Fruit fly (Drosophila melanogaster) whole organism, embryonic: Measurements from ENCODE around the gene RIOK2.

Experiments
- Aef1 ChIP-seq: fragments of 200-800 bp; sonication (Bioruptor generic); IDR thresholded peaks from 3 replicates; pipeline ENCODE4 v1.3.6; 2022; ENCODE audit warnings: missing biosample characterization, missing genetic modification characterization
- Awh ChIP-seq: fragments of 200-800 bp; sonication (Bioruptor generic); IDR thresholded peaks from 2 replicates; pipeline ENCODE4, ENCODE4 v1.3.6; 2022; ENCODE audit warnings: missing biosample characterization, missing genetic modification characterization
- B-H2 ChIP-seq: fragments of 200-800 bp; sonication (Bioruptor generic); optimal IDR thresholded peaks from 2 replicates; lab custom pipeline; 2018; ENCODE audit warnings: missing biosample characterization, mild to moderate bottlenecking, missing genetic modification characterization
- CG10462 ChIP-seq: fragments of 200-800 bp; sonication (Bioruptor generic); optimal IDR thresholded peaks from 2 replicates; lab custom pipeline; 2016; ENCODE audit warnings: missing biosample characterization, missing genetic modification characterization
- CG11456 ChIP-seq: fragments of 200-800 bp; sonication (Bioruptor generic); IDR thresholded peaks from 3 replicates; pipeline ENCODE4 v1.3.6; 2022; ENCODE audit warnings: missing biosample characterization, missing genetic modification characterization
- CG13775 ChIP-seq: fragments of 200-800 bp; sonication (Bioruptor generic); optimal IDR thresholded peaks from 3 replicates; lab custom pipeline; 2017; ENCODE audit warnings: missing biosample characterization, mild to moderate bottlenecking, missing genetic modification characterization
- CG14014 ChIP-seq: fragments of 200-800 bp; sonication (Bioruptor generic); IDR thresholded peaks from 2 replicates; pipeline ENCODE4 v1.3.6; 2022; ENCODE audit warnings: missing biosample characterization, missing genetic modification characterization
- CG15011 ChIP-seq: fragments of 200-800 bp; sonication (Bioruptor generic); optimal IDR thresholded peaks from 3 replicates; lab custom pipeline; 2018; ENCODE audit warnings: missing biosample characterization, mild to moderate bottlenecking, missing genetic modification characterization
- CG1529 ChIP-seq: fragments of 200-800 bp; sonication (Bioruptor generic); optimal IDR thresholded peaks from 3 replicates; lab custom pipeline; 2018; ENCODE audit warnings: missing biosample characterization, missing genetic modification characterization
- CG17186 ChIP-seq: fragments of 200-800 bp; sonication (Bioruptor generic); optimal IDR thresholded peaks from 3 replicates; lab custom pipeline; 2017; ENCODE audit warnings: missing biosample characterization, missing genetic modification reagents, missing genetic modification characterization
- CG17385 ChIP-seq: fragments of 200-800 bp; sonication (Bioruptor generic); optimal IDR thresholded peaks from 3 replicates; lab custom pipeline; 2018; ENCODE audit warnings: missing biosample characterization, mild to moderate bottlenecking, missing genetic modification characterization
- CG2889 ChIP-seq: fragments of 200-800 bp; sonication (Bioruptor generic); IDR thresholded peaks from 3 replicates; pipeline ENCODE4 v1.3.6; 2022; ENCODE audit warnings: missing biosample characterization, missing genetic modification characterization
- CG31224 ChIP-seq: fragments of 200-800 bp; sonication (Bioruptor generic); IDR thresholded peaks from 2 replicates; pipeline ENCODE4 v1.3.6; 2022; ENCODE audit warnings: missing biosample characterization, missing genetic modification characterization
- CG32772 ChIP-seq: fragments of 200-800 bp; sonication (Bioruptor generic); IDR thresholded peaks from 2 replicates; pipeline ENCODE4 v1.3.6; 2022; ENCODE audit warnings: missing biosample characterization, missing genetic modification characterization
- CG33213 ChIP-seq: fragments of 200-800 bp; sonication (Bioruptor generic); optimal IDR thresholded peaks from 3 replicates; lab custom pipeline; 2016; ENCODE audit warnings: missing biosample characterization, missing genetic modification characterization
- CG3726 ChIP-seq: fragments of 200-800 bp; sonication (Bioruptor generic); IDR thresholded peaks from 3 replicates; pipeline ENCODE4, ENCODE4 v1.3.6; 2022; ENCODE audit warnings: missing biosample characterization, missing genetic modification characterization
- CG3847 ChIP-seq: fragments of 200-800 bp; sonication (Bioruptor generic); IDR thresholded peaks from 2 replicates; pipeline ENCODE4 v1.3.6; 2022; ENCODE audit warnings: missing biosample characterization, missing genetic modification characterization
- CG9437 ChIP-seq: fragments of 200-800 bp; sonication (Bioruptor generic); optimal IDR thresholded peaks from 2 replicates; lab custom pipeline; 2018; ENCODE audit warnings: missing biosample characterization, mild to moderate bottlenecking, missing genetic modification characterization
- CG9876 ChIP-seq: fragments of 200-800 bp; sonication (Bioruptor generic); optimal IDR thresholded peaks from 2 replicates; lab custom pipeline; 2016; ENCODE audit warnings: missing biosample characterization, missing genetic modification characterization
- CHES-1-like ChIP-seq: fragments of 200-800 bp; sonication (Bioruptor generic); optimal IDR thresholded peaks from 2 replicates; lab custom pipeline; 2016; ENCODE audit warnings: missing biosample characterization, missing genetic modification characterization
- CoRest ChIP-seq: fragments of 200-800 bp; sonication (Bioruptor generic); optimal IDR thresholded peaks from 3 replicates; lab custom pipeline; 2018; ENCODE audit warnings: missing biosample characterization, mild to moderate bottlenecking, missing genetic modification characterization, moderate library complexity
- D19B ChIP-seq: fragments of 200-800 bp; sonication (Bioruptor generic); optimal IDR thresholded peaks from 2 replicates; lab custom pipeline; 2017; ENCODE audit warnings: missing biosample characterization, mild to moderate bottlenecking, missing genetic modification characterization
- E2f2 ChIP-seq: fragments of 200-800 bp; sonication (Bioruptor generic); IDR thresholded peaks from 2 replicates; pipeline ENCODE4 v1.3.6; 2022; ENCODE audit warnings: missing biosample characterization, missing genetic modification characterization
- Lhr ChIP-seq: fragments of 200-800 bp; sonication (Bioruptor generic); optimal IDR thresholded peaks from 3 replicates; lab custom pipeline; 2017; ENCODE audit warnings: mild to moderate bottlenecking, missing biosample characterization, missing genetic modification reagents, missing genetic modification characterization
- Mad ChIP-seq: fragments of 200-800 bp; sonication (Bioruptor generic); optimal IDR thresholded peaks from 2 replicates; lab custom pipeline; 2016; ENCODE audit warnings: missing biosample characterization, missing genetic modification characterization
- Max ChIP-seq: fragments of 200-800 bp; sonication (Bioruptor generic); optimal IDR thresholded peaks from 2 replicates; lab custom pipeline; 2016; ENCODE audit warnings: missing biosample characterization, mild to moderate bottlenecking, missing genetic modification characterization
- Meics ChIP-seq: fragments of 200-800 bp; sonication (Bioruptor generic); optimal IDR thresholded peaks from 2 replicates; lab custom pipeline; 2017; ENCODE audit warnings: missing biosample characterization, mild to moderate bottlenecking, missing genetic modification characterization
- Mrtf ChIP-seq: fragments of 200-800 bp; sonication (Bioruptor generic); IDR thresholded peaks from 3 replicates; pipeline ENCODE4 v1.3.6; 2022; ENCODE audit warnings: missing biosample characterization, missing genetic modification characterization
- NK7.1 ChIP-seq: fragments of 200-800 bp; sonication (Bioruptor generic); optimal IDR thresholded peaks from 3 replicates; lab custom pipeline; 2016; ENCODE audit warnings: missing biosample characterization, missing genetic modification characterization
- Nf-YC ChIP-seq: fragments of 200-800 bp; optimal IDR thresholded peaks from 3 replicates; lab custom pipeline; 2019; ENCODE audit warnings: missing biosample characterization, mild to moderate bottlenecking, missing genetic modification characterization, moderate library complexity
- PHDP ChIP-seq: fragments of 200-800 bp; sonication (Bioruptor generic); optimal IDR thresholded peaks from 3 replicates; lab custom pipeline; 2018; ENCODE audit warnings: missing biosample characterization, mild to moderate bottlenecking, missing genetic modification characterization, moderate library complexity
- Ssrp ChIP-seq: fragments of 200-800 bp; sonication (Bioruptor generic); optimal IDR thresholded peaks from 2 replicates; lab custom pipeline; 2018; ENCODE audit warnings: missing biosample characterization, mild to moderate bottlenecking, missing genetic modification characterization, moderate library complexity
- ara ChIP-seq: fragments of 200-800 bp; sonication (Bioruptor generic); IDR thresholded peaks from 2 replicates; pipeline ENCODE4 v1.3.6; 2022; ENCODE audit warnings: missing biosample characterization, missing genetic modification characterization
- ash1 ChIP-seq: fragments of 200-800 bp; sonication (Bioruptor generic); optimal IDR thresholded peaks from 2 replicates; lab custom pipeline; 2018; ENCODE audit warnings: missing biosample characterization, mild to moderate bottlenecking, missing genetic modification characterization
- az2 ChIP-seq: fragments of 200-800 bp; sonication (Bioruptor generic); optimal IDR thresholded peaks from 3 replicates; lab custom pipeline; 2016; ENCODE audit warnings: missing biosample characterization, missing genetic modification characterization
- br ChIP-seq: fragments of >200 bp; optimal IDR thresholded peaks from 2 replicates; lab custom pipeline; 2017
- chm ChIP-seq: fragments of 200-800 bp; sonication (Bioruptor generic); IDR thresholded peaks from 2 replicates; pipeline ENCODE4 v1.3.6; 2022; ENCODE audit warnings: missing biosample characterization, missing genetic modification characterization
- dpn ChIP-seq, 2 experiments: fragments of 200-800 bp; sonication (Bioruptor generic); optimal IDR thresholded peaks; 3 replicates each; lab custom pipeline; 2016; ENCODE audit warnings: missing biosample characterization in 2 of 2, missing genetic modification characterization in 2 of 2
- eyg ChIP-seq: fragments of 200-800 bp; sonication (Bioruptor generic); optimal IDR thresholded peaks from 3 replicates; lab custom pipeline; 2016; ENCODE audit warnings: missing biosample characterization, missing genetic modification characterization
- fru ChIP-seq: fragments of >200 bp; optimal IDR thresholded peaks from 2 replicates; lab custom pipeline; 2017
- gfzf ChIP-seq: fragments of 200-800 bp; sonication (Bioruptor generic); optimal IDR thresholded peaks from 2 replicates; lab custom pipeline; 2016; ENCODE audit warnings: missing biosample characterization, mild to moderate bottlenecking, missing genetic modification characterization, moderate library complexity
- grn ChIP-seq: fragments of 200-800 bp; sonication (Bioruptor generic); optimal IDR thresholded peaks from 3 replicates; lab custom pipeline; 2017; ENCODE audit warnings: missing biosample characterization, missing genetic modification characterization
- ham ChIP-seq: fragments of 200-800 bp; sonication (Bioruptor generic); IDR thresholded peaks from 2 replicates; pipeline ENCODE4 v1.3.6; 2022; ENCODE audit warnings: missing biosample characterization, missing genetic modification characterization
- hb ChIP-seq: fragments of 200-800 bp; sonication (Bioruptor generic); IDR thresholded peaks from 3 replicates; pipeline ENCODE4 v1.3.6; 2022; ENCODE audit warnings: missing biosample characterization, missing genetic modification characterization; ENCODE audit not compliant: partially characterized antibody
- jumu ChIP-seq: fragments of 200-800 bp; sonication (Bioruptor generic); optimal IDR thresholded peaks from 3 replicates; lab custom pipeline; 2016; ENCODE audit warnings: missing biosample characterization, missing genetic modification characterization
- lola ChIP-seq, 3 experiments: fragments of >200 bp in 2 of 3; fragments of 200-800 bp in 1 of 3; sonication (Bioruptor generic) in 1 of 3; optimal IDR thresholded peaks; 2 replicates each; lab custom pipeline; 2017 to 2019; ENCODE audit warnings: missing biosample characterization in 3 of 3, missing genetic modification characterization in 3 of 3, mild to moderate bottlenecking in 1 of 3, moderate library complexity in 1 of 3
- nau ChIP-seq: fragments of 200-800 bp; sonication (Bioruptor generic); optimal IDR thresholded peaks from 3 replicates; lab custom pipeline; 2017; ENCODE audit warnings: missing biosample characterization, mild to moderate bottlenecking, missing genetic modification characterization, missing genetic modification reagents
- odd ChIP-seq: fragments of 200-800 bp; sonication (Bioruptor generic); optimal IDR thresholded peaks from 2 replicates; lab custom pipeline; 2017; ENCODE audit warnings: missing biosample characterization, mild to moderate bottlenecking, missing genetic modification characterization
- scrt ChIP-seq: fragments of 200-800 bp; sonication (Bioruptor generic); optimal IDR thresholded peaks from 2 replicates; lab custom pipeline; 2018; ENCODE audit warnings: missing biosample characterization, mild to moderate bottlenecking, missing genetic modification characterization, moderate library complexity
- sim ChIP-seq: fragments of 200-800 bp; sonication (Bioruptor generic); IDR thresholded peaks from 2 replicates; pipeline ENCODE4 v1.3.6; 2022; ENCODE audit warnings: missing biosample characterization, missing genetic modification characterization
- slbo ChIP-seq: fragments of 200-800 bp; sonication (Bioruptor generic); IDR thresholded peaks from 2 replicates; pipeline ENCODE4 v1.3.6; 2022; ENCODE audit warnings: missing biosample characterization, missing genetic modification characterization
- tgo ChIP-seq: fragments of 200-800 bp; sonication (Bioruptor generic); IDR thresholded peaks from 3 replicates; pipeline ENCODE4 v1.3.6; 2022; ENCODE audit warnings: missing biosample characterization, missing genetic modification characterization
- tx ChIP-seq: fragments of 200-800 bp; sonication (Bioruptor generic); optimal IDR thresholded peaks from 2 replicates; lab custom pipeline; 2016; ENCODE audit warnings: missing biosample characterization, missing genetic modification characterization
- wor ChIP-seq: fragments of 200-800 bp; sonication (Bioruptor generic); IDR thresholded peaks from 2 replicates; pipeline ENCODE4 v1.3.6; 2022; ENCODE audit warnings: missing biosample characterization, missing genetic modification characterization

RIOK2 gene

dm6 chr3R:25275276-25275675 is 9.6 kb downstream of the RIOK2 start (continued):
- TF ChIP-seq ara (no peak), fru (lab: Kevin White, UChicago) (no peak), Mad (GFP tag; lab: Kevin White, UChicago) (no peak), CG9437 (GFP tag; lab: Kevin White, UChicago) (no peak), CG3847 (GFP tag; lab: Robert Waterston, UW) (no peak), Nf-YC (tag; lab: Kevin White, UChicago) (peak; percentile 32), hb (GFP tag; lab: Robert Waterston, UW) (no peak), sim (no peak), gfzf (GFP tag; lab: Kevin White, UChicago) (no peak), NK7.1 (GFP tag; lab: Kevin White, UChicago) (no peak), D19B (GFP tag; lab: Kevin White, UChicago) (no peak), br (lab: Kevin White, UChicago) (no peak), wor (no peak), E2f2 (GFP tag; lab: Robert Waterston, UW) (no peak), tgo (GFP tag; lab: Robert Waterston, UW) (no peak), ham (GFP tag; lab: Robert Waterston, UW) (no peak), Ssrp (tag; lab: Kevin White, UChicago) (no peak), CG13775 (GFP tag; lab: Kevin White, UChicago) (no peak), chm (no peak), Mrtf (GFP tag; lab: Robert Waterston, UW) (no peak), CG11456 (GFP tag; lab: Robert Waterston, UW) (no peak), Meics (peak; percentile 60), dpn (GFP tag; optimal IDR thresholded peaks at IDR 0.05; lab: Kevin White, UChicago) (no peak), CG9876 (GFP tag; lab: Kevin White, UChicago) (no peak), az2 (no peak), CG2889 (GFP tag; lab: Robert Waterston, UW) (no peak), CG32772 (GFP tag; lab: Robert Waterston, UW) (no peak), CG1529 (GFP tag; lab: Kevin White, UChicago) (no peak), CG31224 (GFP tag; lab: Robert Waterston, UW) (no peak), CG3726 (GFP tag; lab: Robert Waterston, UW) (no peak), CHES-1-like (GFP tag; lab: Kevin White, UChicago) (no peak), lola (GFP tag; optimal IDR thresholded peaks at IDR 0.05; lab: Kevin White, UChicago) (no peak), slbo (GFP tag; lab: Robert Waterston, UW) (no peak), CG17186 (GFP tag; lab: Kevin White, UChicago) (no peak), odd (GFP tag; lab: Kevin White, UChicago) (peak; percentile 61), CG33213 (GFP tag; lab: Kevin White, UChicago) (no peak), Awh (GFP tag; lab: Robert Waterston, UW) (no peak), Aef1 (no peak), B-H2 (GFP tag; lab: Kevin White, UChicago) (peak; percentile 36), jumu (GFP tag; lab: Kevin White, UChicago) (no peak), PHDP (tag; lab: Kevin White, UChicago) (peak; percentile 71), CG17385 (GFP tag; lab: Kevin White, UChicago) (peak; percentile 22), Max (GFP tag; lab: Kevin White, UChicago) (no peak), CoRest (tag; lab: Kevin White, UChicago) (no peak), CG14014 (GFP tag; lab: Robert Waterston, UW) (peak; percentile 37; the same call in 1 of the 2 replicates), tx (GFP tag; lab: Kevin White, UChicago) (no peak), scrt (GFP tag; lab: Kevin White, UChicago) (peak; percentile 55), CG10462 (GFP tag; lab: Kevin White, UChicago) (no peak), eyg (GFP tag; lab: Kevin White, UChicago) (peak; percentile 14), Lhr (GFP tag; lab: Kevin White, UChicago) (no peak), grn (GFP tag; lab: Kevin White, UChicago) (peak; percentile 19), CG15011 (GFP tag; lab: Kevin White, UChicago) (no peak), nau (no peak), ash1 (GFP tag; lab: Kevin White, UChicago) (no peak)
